Fruit fly (Drosophila melanogaster) whole organism, embryonic: ENCODE data around the gene cry.

Experiments used
- Aef1 ChIP-seq: fragments of 200-800 bp; sonication (Bioruptor generic); IDR thresholded peaks from 3 replicates; pipeline ENCODE4 v1.3.6; 2022; ENCODE audit warnings: missing biosample characterization, missing genetic modification characterization
- Atf-2 ChIP-seq: fragments of 200-800 bp; sonication (Bioruptor generic); optimal IDR thresholded peaks from 2 replicates; lab custom pipeline; 2016; ENCODE audit warnings: missing biosample characterization, missing genetic modification characterization
- B-H1 ChIP-seq: fragments of 200-800 bp; sonication (Bioruptor generic); IDR thresholded peaks from 3 replicates; pipeline ENCODE4 v1.3.6; 2022; ENCODE audit warnings: missing biosample characterization, missing genetic modification characterization
- CG10979 ChIP-seq: fragments of 200-800 bp; sonication (Bioruptor generic); optimal IDR thresholded peaks from 2 replicates; lab custom pipeline; 2018; ENCODE audit warnings: missing biosample characterization, mild to moderate bottlenecking, missing genetic modification characterization, moderate library complexity
- CG12071 ChIP-seq: fragments of 200-800 bp; sonication (Bioruptor generic); optimal IDR thresholded peaks from 3 replicates; lab custom pipeline; 2018; ENCODE audit warnings: missing biosample characterization, mild to moderate bottlenecking, missing genetic modification characterization
- CG14050 ChIP-seq: fragments of 200-800 bp; sonication (Bioruptor generic); IDR thresholded peaks from 3 replicates; pipeline ENCODE4 v1.3.6; 2022; ENCODE audit warnings: missing biosample characterization, missing genetic modification characterization
- CG14710 ChIP-seq: fragments of 200-800 bp; sonication (Bioruptor generic); optimal IDR thresholded peaks from 3 replicates; lab custom pipeline; 2019; ENCODE audit warnings: missing biosample characterization, mild to moderate bottlenecking, missing genetic modification characterization, moderate library complexity
- CG14860 ChIP-seq: fragments of 200-800 bp; sonication (Bioruptor generic); IDR thresholded peaks from 3 replicates; pipeline ENCODE4 v1.3.6; 2022; ENCODE audit warnings: missing biosample characterization, missing genetic modification characterization; ENCODE audit not compliant: partially characterized antibody
- CG15514 ChIP-seq: fragments of 200-800 bp; sonication (Bioruptor generic); optimal IDR thresholded peaks from 3 replicates; lab custom pipeline; 2017; ENCODE audit warnings: missing biosample characterization, missing genetic modification characterization, mild to moderate bottlenecking, moderate library complexity, missing genetic modification reagents
- CG15601 ChIP-seq: fragments of 200-800 bp; sonication (Bioruptor generic); optimal IDR thresholded peaks from 3 replicates; lab custom pipeline; 2019; ENCODE audit warnings: missing biosample characterization, mild to moderate bottlenecking, missing genetic modification characterization, moderate library complexity
- CG1647 ChIP-seq: fragments of 200-800 bp; sonication (Bioruptor generic); optimal IDR thresholded peaks from 3 replicates; lab custom pipeline; 2016; ENCODE audit warnings: missing biosample characterization, missing genetic modification characterization
- CG16813 ChIP-seq: fragments of 200-800 bp; sonication (Bioruptor generic); IDR thresholded peaks from 3 replicates; pipeline ENCODE4 v1.3.6; 2022; ENCODE audit warnings: missing biosample characterization, missing genetic modification characterization; ENCODE audit not compliant: partially characterized antibody
- CG17802 ChIP-seq: fragments of 200-800 bp; sonication (Bioruptor generic); optimal IDR thresholded peaks from 2 replicates; lab custom pipeline; 2018; ENCODE audit warnings: missing biosample characterization, mild to moderate bottlenecking, missing genetic modification characterization, moderate library complexity
- CG18011 ChIP-seq: fragments of 200-800 bp; sonication (Bioruptor generic); optimal IDR thresholded peaks from 2 replicates; lab custom pipeline; 2017; ENCODE audit warnings: missing biosample characterization, missing genetic modification characterization, mild to moderate bottlenecking, moderate library complexity, missing genotype
- CG2120 ChIP-seq: fragments of 200-800 bp; sonication (Bioruptor generic); optimal IDR thresholded peaks from 3 replicates; lab custom pipeline; 2016; ENCODE audit warnings: missing biosample characterization, missing genetic modification characterization
- CG2202 ChIP-seq: fragments of 200-800 bp; sonication (Bioruptor generic); optimal IDR thresholded peaks from 2 replicates; lab custom pipeline; 2018; ENCODE audit warnings: missing biosample characterization, mild to moderate bottlenecking, missing genetic modification characterization
- CG30020 ChIP-seq: fragments of 200-800 bp; optimal IDR thresholded peaks from 2 replicates; lab custom pipeline; 2019; ENCODE audit warnings: missing biosample characterization, mild to moderate bottlenecking, missing genetic modification characterization, moderate library complexity
- CG30403 ChIP-seq: fragments of 200-800 bp; sonication (Bioruptor generic); optimal IDR thresholded peaks from 3 replicates; lab custom pipeline; 2016; ENCODE audit warnings: missing biosample characterization, missing genetic modification characterization
- CG31224 ChIP-seq: fragments of 200-800 bp; sonication (Bioruptor generic); IDR thresholded peaks from 2 replicates; pipeline ENCODE4 v1.3.6; 2022; ENCODE audit warnings: missing biosample characterization, missing genetic modification characterization
- CG33213 ChIP-seq: fragments of 200-800 bp; sonication (Bioruptor generic); optimal IDR thresholded peaks from 3 replicates; lab custom pipeline; 2016; ENCODE audit warnings: missing biosample characterization, missing genetic modification characterization
- CG6813 ChIP-seq: fragments of 200-800 bp; sonication (Bioruptor generic); optimal IDR thresholded peaks from 2 replicates; lab custom pipeline; 2017; ENCODE audit warnings: missing biosample characterization, missing genetic modification characterization, mild to moderate bottlenecking, moderate library complexity, missing genetic modification reagents
- CG7271 ChIP-seq: fragments of 200-800 bp; sonication (Bioruptor generic); optimal IDR thresholded peaks from 2 replicates; lab custom pipeline; 2018; ENCODE audit warnings: missing biosample characterization, mild to moderate bottlenecking, missing genetic modification characterization, moderate library complexity
- CG7987 ChIP-seq: fragments of 200-800 bp; sonication (Bioruptor generic); optimal IDR thresholded peaks from 2 replicates; lab custom pipeline; 2018; ENCODE audit warnings: missing biosample characterization, mild to moderate bottlenecking, missing genetic modification characterization, moderate library complexity
- CG9609 ChIP-seq: fragments of 200-800 bp; sonication (Bioruptor generic); optimal IDR thresholded peaks from 3 replicates; lab custom pipeline; 2016; ENCODE audit warnings: missing biosample characterization, missing genetic modification characterization
- CTCF ChIP-seq: fragments of 200-800 bp; sonication (Bioruptor generic); optimal IDR thresholded peaks from 2 replicates; lab custom pipeline; 2017; ENCODE audit warnings: missing biosample characterization, mild to moderate bottlenecking, missing genetic modification characterization, moderate library complexity
- Camta ChIP-seq: fragments of 200-800 bp; sonication (Bioruptor generic); optimal IDR thresholded peaks from 2 replicates; lab custom pipeline; 2016; ENCODE audit warnings: missing biosample characterization, missing genetic modification characterization
- Dp ChIP-seq: fragments of 200-800 bp; sonication (Bioruptor generic); optimal IDR thresholded peaks from 2 replicates; lab custom pipeline; 2018; ENCODE audit warnings: missing biosample characterization, mild to moderate bottlenecking, missing genetic modification characterization, moderate library complexity
- E2f2 ChIP-seq: fragments of 200-800 bp; sonication (Bioruptor generic); IDR thresholded peaks from 2 replicates; pipeline ENCODE4 v1.3.6; 2022; ENCODE audit warnings: missing biosample characterization, missing genetic modification characterization
- HLHmδ ChIP-seq: fragments of 200-800 bp; sonication (Bioruptor generic); optimal IDR thresholded peaks from 2 replicates; lab custom pipeline; 2018; ENCODE audit warnings: missing biosample characterization, mild to moderate bottlenecking, missing genetic modification characterization, moderate library complexity
- Hey ChIP-seq: fragments of 200-800 bp; sonication (Bioruptor generic); optimal IDR thresholded peaks from 3 replicates; lab custom pipeline; 2018; ENCODE audit warnings: missing biosample characterization, mild to moderate bottlenecking, missing genetic modification characterization
- Kr ChIP-seq: fragments of 200-800 bp; sonication (Bioruptor generic); optimal IDR thresholded peaks from 2 replicates; lab custom pipeline; 2017; ENCODE audit warnings: missing biosample characterization, mild to moderate bottlenecking, missing genetic modification characterization
- Meics ChIP-seq: fragments of 200-800 bp; sonication (Bioruptor generic); optimal IDR thresholded peaks from 2 replicates; lab custom pipeline; 2017; ENCODE audit warnings: missing biosample characterization, mild to moderate bottlenecking, missing genetic modification characterization
- Mes4 ChIP-seq: fragments of 200-800 bp; sonication (Bioruptor generic); optimal IDR thresholded peaks from 2 replicates; lab custom pipeline; 2016; ENCODE audit warnings: missing biosample characterization, missing genetic modification characterization
- Mrtf ChIP-seq: fragments of 200-800 bp; sonication (Bioruptor generic); IDR thresholded peaks from 3 replicates; pipeline ENCODE4 v1.3.6; 2022; ENCODE audit warnings: missing biosample characterization, missing genetic modification characterization
- NfI ChIP-seq: fragments of 200-800 bp; sonication (Bioruptor generic); optimal IDR thresholded peaks from 3 replicates; lab custom pipeline; 2018; ENCODE audit warnings: missing biosample characterization, mild to moderate bottlenecking, missing genetic modification characterization, moderate library complexity
- Ravus ChIP-seq: fragments of 200-800 bp; sonication (Bioruptor generic); IDR thresholded peaks from 2 replicates; pipeline ENCODE4 v1.3.6; 2022; ENCODE audit warnings: missing biosample characterization, missing genetic modification characterization
- Spps ChIP-seq: fragments of 200-800 bp; sonication (Bioruptor generic); optimal IDR thresholded peaks from 2 replicates; lab custom pipeline; 2018; ENCODE audit warnings: missing biosample characterization, mild to moderate bottlenecking, missing genetic modification characterization
- Taf1 ChIP-seq: fragments of 200-800 bp; sonication (Bioruptor generic); IDR thresholded peaks from 2 replicates; pipeline ENCODE4 v1.3.6; 2022; ENCODE audit warnings: missing biosample characterization, missing genetic modification characterization
- ase ChIP-seq: fragments of 200-800 bp; sonication (Bioruptor generic); IDR thresholded peaks from 3 replicates; pipeline ENCODE4 v1.3.6; 2022; ENCODE audit warnings: missing biosample characterization, missing genetic modification characterization
- br ChIP-seq: fragments of >200 bp; optimal IDR thresholded peaks from 2 replicates; lab custom pipeline; 2017
- dmrt11E ChIP-seq: fragments of 200-800 bp; sonication (Bioruptor generic); optimal IDR thresholded peaks from 3 replicates; lab custom pipeline; 2018; ENCODE audit warnings: missing biosample characterization, mild to moderate bottlenecking, missing genetic modification characterization, moderate library complexity
- gcm ChIP-seq: fragments of 200-800 bp; sonication (Bioruptor generic); optimal IDR thresholded peaks from 2 replicates; lab custom pipeline; 2019; ENCODE audit warnings: missing biosample characterization, mild to moderate bottlenecking, missing genetic modification characterization, moderate library complexity
- gsb-n ChIP-seq: fragments of 200-800 bp; sonication (Bioruptor generic); optimal IDR thresholded peaks from 3 replicates; lab custom pipeline; 2018; ENCODE audit warnings: missing biosample characterization, mild to moderate bottlenecking, missing genetic modification characterization
- kni ChIP-seq: fragments of 200-800 bp; sonication (Bioruptor generic); optimal IDR thresholded peaks from 3 replicates; lab custom pipeline; 2017; ENCODE audit warnings: mild to moderate bottlenecking, missing biosample characterization, missing genetic modification reagents, missing genetic modification characterization
- lab ChIP-seq: fragments of 200-800 bp; sonication (Bioruptor generic); optimal IDR thresholded peaks from 3 replicates; lab custom pipeline; 2017; ENCODE audit warnings: missing biosample characterization, missing genetic modification characterization, mild to moderate bottlenecking, moderate library complexity, missing genetic modification reagents
- lilli ChIP-seq: fragments of 200-800 bp; sonication (Bioruptor generic); optimal IDR thresholded peaks from 3 replicates; lab custom pipeline; 2016; ENCODE audit warnings: missing biosample characterization, missing genetic modification characterization
- seq ChIP-seq: fragments of 200-800 bp; sonication (Bioruptor generic); IDR thresholded peaks from 2 replicates; pipeline ENCODE4 v1.3.6; 2022; ENCODE audit warnings: missing biosample characterization, missing genetic modification characterization
- trem ChIP-seq: fragments of 200-800 bp; optimal IDR thresholded peaks from 3 replicates; lab custom pipeline; 2019; ENCODE audit warnings: missing biosample characterization, mild to moderate bottlenecking, missing genetic modification characterization, moderate library complexity
- ttk ChIP-seq: fragments of 200-800 bp; sonication (Bioruptor generic); IDR thresholded peaks from 2 replicates; pipeline ENCODE4 v2.1.2; 2022; ENCODE audit warnings: missing biosample characterization, missing genetic modification characterization
- unpg ChIP-seq: fragments of 200-800 bp; sonication (Bioruptor generic); optimal IDR thresholded peaks from 3 replicates; lab custom pipeline; 2018; ENCODE audit warnings: missing biosample characterization, mild to moderate bottlenecking, missing genetic modification characterization, moderate library complexity

cry gene

DNA sequence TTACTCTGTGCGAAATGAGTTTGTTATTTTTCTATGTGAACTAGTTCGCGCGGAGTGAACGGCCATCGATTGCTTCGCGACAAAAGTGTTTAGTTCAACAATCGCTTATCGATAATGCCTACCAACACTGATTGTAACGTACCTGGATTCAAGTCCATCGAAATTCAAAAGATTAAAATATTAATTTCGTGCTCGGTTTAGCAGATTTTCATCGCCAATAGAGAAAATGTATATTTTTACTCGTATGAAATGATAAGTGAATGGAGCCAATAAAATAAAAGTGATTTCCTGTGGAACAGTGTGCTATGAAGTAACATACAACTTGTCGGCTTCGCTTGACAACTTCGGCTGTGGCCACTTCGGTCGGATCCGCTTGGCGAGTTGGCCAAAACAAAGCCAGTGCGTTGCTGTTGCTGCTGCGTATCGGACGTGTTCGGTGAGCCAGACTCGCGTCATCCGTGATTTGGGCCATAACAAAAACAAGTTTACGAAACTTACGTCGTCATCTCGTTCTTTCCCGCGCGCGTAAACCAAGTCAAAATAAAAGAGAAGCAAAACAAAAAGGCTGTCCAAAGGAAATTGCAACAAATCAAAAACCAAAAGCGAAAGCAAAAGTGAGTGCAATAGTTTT, 31.6 kb upstream of the cry start, which contains the start of the genes CG5555 and myd (continued):
- 0 out of 3 replicates have a peak, but pooled peaks have one; percentile 15 for TF ChIP-seq ase (GFP tag; lab: Robert Waterston, UW)
- TF ChIP-seq CG12071 (GFP tag; lab: Kevin White, UChicago), result no peak
- no peak for TF ChIP-seq CG1647
- no peak for TF ChIP-seq CG2202 (tag; lab: Kevin White, UChicago)
- no peak for TF ChIP-seq Mrtf (GFP tag; lab: Robert Waterston, UW)
- no peak for TF ChIP-seq Atf-2
- TF ChIP-seq CG14710 (tag; lab: Kevin White, UChicago), result peak; percentile 26
- no peak for TF ChIP-seq CG15601 (tag; lab: Kevin White, UChicago)
- peak; percentile 99 for TF ChIP-seq CG15514 (GFP tag; lab: Kevin White, UChicago)
- TF ChIP-seq Aef1 (GFP tag; lab: Robert Waterston, UW), result no peak; the same call in 2 of the 3 replicates
- TF ChIP-seq Ravus (GFP tag; lab: Robert Waterston, UW), result no peak
- TF ChIP-seq CG14860 (GFP tag; lab: Robert Waterston, UW), result peak; percentile 75
- TF ChIP-seq Mes4, result no peak
- TF ChIP-seq CG6813 (GFP tag; lab: Kevin White, UChicago), result no peak
- TF ChIP-seq Camta (GFP tag; lab: Kevin White, UChicago), result peak; percentile 28
- no peak; the same call in 2 of the 3 replicates for TF ChIP-seq B-H1 (GFP tag; lab: Robert Waterston, UW)
- TF ChIP-seq CG14050 (GFP tag; lab: Robert Waterston, UW), result no peak
- no peak for TF ChIP-seq Hey (tag; lab: Kevin White, UChicago)
- peak; percentile 76 for TF ChIP-seq CG2120
- peak; percentile 13 for TF ChIP-seq lab (GFP tag; lab: Kevin White, UChicago)
- peak; percentile 46 for TF ChIP-seq unpg (GFP tag; lab: Kevin White, UChicago)
- peak; percentile 50 for TF ChIP-seq NfI
- TF ChIP-seq CG30403 (GFP tag; lab: Kevin White, UChicago), result peak; percentile 41
- no peak for TF ChIP-seq dmrt11E (tag; lab: Kevin White, UChicago)
- TF ChIP-seq E2f2 (GFP tag; lab: Robert Waterston, UW), result peak; percentile 86
- peak; percentile 42; the same call in 1 of the 2 replicates for TF ChIP-seq CG31224 (GFP tag; lab: Robert Waterston, UW)
- TF ChIP-seq Spps (tag; lab: Kevin White, UChicago), result no peak
- TF ChIP-seq CG16813 (GFP tag; lab: Robert Waterston, UW), result peak; percentile 68
- no peak for TF ChIP-seq CTCF (GFP tag; lab: Kevin White, UChicago)
- TF ChIP-seq seq, result peak; percentile 15; the same call in 1 of the 2 replicates
- peak; percentile 24 for TF ChIP-seq CG18011
- no peak for TF ChIP-seq Meics (GFP tag; lab: Kevin White, UChicago)
- no peak for TF ChIP-seq CG7271 (tag; lab: Kevin White, UChicago)
- no peak for TF ChIP-seq CG10979 (tag; lab: Kevin White, UChicago)
- TF ChIP-seq CG33213 (GFP tag; lab: Kevin White, UChicago), result peak; percentile 49
- no peak for TF ChIP-seq CG30020
- TF ChIP-seq trem (tag; lab: Kevin White, UChicago), result peak; percentile 36
- no peak for TF ChIP-seq Kr (GFP tag; lab: Kevin White, UChicago)
- no peak for TF ChIP-seq CG7987 (GFP tag; lab: Kevin White, UChicago)
- no peak for TF ChIP-seq CG17802 (tag; lab: Kevin White, UChicago)
- TF ChIP-seq gsb-n (tag; lab: Kevin White, UChicago), result no peak
- TF ChIP-seq kni, result peak; percentile 3
- TF ChIP-seq Dp (GFP tag; lab: Kevin White, UChicago), result peak; percentile 80
- TF ChIP-seq ttk, result no peak
- TF ChIP-seq lilli, result peak; percentile 64
- peak; percentile 11 for TF ChIP-seq CG9609 (GFP tag; lab: Kevin White, UChicago)
- peak; percentile 5 for TF ChIP-seq gcm (GFP tag; lab: Kevin White, UChicago)
- TF ChIP-seq Taf1, result no peak
- TF ChIP-seq HLHmδ, result no peak
- TF ChIP-seq br (lab: Kevin White, UChicago), result no peak
